Worm (Caenorhabditis elegans) whole organism, young adult: ENCODE data around the gene R04B5.7.

ENCODE experiments used
- F52B5.7 ChIP-seq: sonication (generic microtip); optimal IDR thresholded peaks from 2 replicates; lab custom pipeline; 2016; ENCODE audit warnings: mild to moderate bottlenecking, missing genetic modification characterization, missing compliant biosample characterization
- Y53F4B.3 ChIP-seq: fragments of 200-800 bp; sonication (Bioruptor generic); IDR thresholded peaks from 2 replicates; pipeline ENCODE4 v1.3.6; 2022; ENCODE audit warnings: missing genetic modification reagents, missing genetic modification characterization, missing compliant biosample characterization
- Y95B8A.8 ChIP-seq: fragments of 200-800 bp; sonication (Bioruptor generic); IDR thresholded peaks from 2 replicates; pipeline ENCODE4 v1.3.6; 2022; ENCODE audit warnings: missing genetic modification reagents, missing genetic modification characterization, missing compliant biosample characterization
- ama-1 ChIP-seq, 3 experiments: fragments of 150-350 bp in 1 of 3; sonication (generic microtip) in 2 of 3; optimal IDR thresholded peaks; 2 replicates each; lab custom pipeline; 2014 to 2018; ENCODE audit warnings: missing biosample characterization in 2 of 3, missing genetic modification characterization in 2 of 3, missing genetic modification reagents in 2 of 3
- ceh-40 ChIP-seq: fragments of 200-800 bp; sonication (Bioruptor generic); IDR thresholded peaks from 2 replicates; pipeline ENCODE4 v1.3.6; 2022; ENCODE audit warnings: missing genetic modification characterization, missing compliant biosample characterization
- madf-8 ChIP-seq: fragments of 200-800 bp; sonication (Bioruptor generic); conservative IDR thresholded peaks from 2 replicates; pipeline ENCODE4 v1.3.6; 2022; ENCODE audit warnings: missing genetic modification reagents, missing genetic modification characterization, missing compliant biosample characterization
- pha-4 ChIP-seq: fragments of 150-350 bp; sonication (generic microtip); optimal IDR thresholded peaks from 2 replicates; lab custom pipeline; 2014; ENCODE audit warnings: missing biosample characterization, missing genetic modification reagents, missing genetic modification characterization
- zfh-2 ChIP-seq: fragments of 200-800 bp; sonication (Bioruptor generic); conservative IDR thresholded peaks from 2 replicates; pipeline ENCODE4 v1.3.6; 2022; ENCODE audit warnings: missing genetic modification reagents, missing genetic modification characterization, missing compliant biosample characterization
- zim-3 ChIP-seq: sonication (generic microtip); optimal IDR thresholded peaks from 2 replicates; lab custom pipeline; 2017; ENCODE audit warnings: mild to moderate bottlenecking, missing genetic modification characterization, moderate library complexity, missing compliant biosample characterization

- TF ChIP-seq F52B5.7 (no peak), ceh-40 (GFP tag; lab: Robert Waterston, UW) (no peak), zim-3 (no peak), madf-8 (GFP tag; lab: Robert Waterston, UW) (no peak), Y53F4B.3 (GFP tag; lab: Robert Waterston, UW) (no peak), Y95B8A.8 (no peak), ama-1 (optimal IDR thresholded peaks at IDR 0.05; lab: Kevin White, UChicago) (no peak), ama-1 (GFP tag; optimal IDR thresholded peaks at IDR 0.05; lab: Kevin White, UChicago) (no peak), pha-4 (tag; lab: Kevin White, UChicago) (no peak), zfh-2 (GFP tag; lab: Robert Waterston, UW) (no peak)
Observed at ce11 chrV:10091152-10091551, 791 bp upstream of the R04B5.7 start, which contains the start of gene R04B5.11.
